Worm (Caenorhabditis elegans) whole organism, L4 larva: Measurements from ENCODE around the gene srz-13.

Experiments used
- D1046.2 ChIP-seq: fragments of 200-800 bp; sonication (Bioruptor generic); IDR thresholded peaks from 2 replicates; pipeline ENCODE4 v1.3.6; 2022; ENCODE audit warnings: missing genetic modification characterization, missing compliant biosample characterization
- F26F4.8 ChIP-seq: fragments of 200-800 bp; sonication (Bioruptor generic); conservative IDR thresholded peaks from 2 replicates; pipeline ENCODE4 v1.3.6; 2022; ENCODE audit warnings: missing genetic modification characterization, missing compliant biosample characterization
- F37D6.2 ChIP-seq: sonication (generic microtip); optimal IDR thresholded peaks from 2 replicates; lab custom pipeline; 2016; ENCODE audit warnings: mild to moderate bottlenecking, missing genetic modification characterization, missing compliant biosample characterization
- F44E2.7 ChIP-seq: fragments of 200-800 bp; sonication (Bioruptor generic); IDR thresholded peaks from 2 replicates; pipeline ENCODE4 v2.1.2; 2022; ENCODE audit warnings: missing genetic modification characterization, missing compliant biosample characterization
- T26A8.4 ChIP-seq: fragments of 200-800 bp; sonication (Bioruptor generic); IDR thresholded peaks from 2 replicates; pipeline ENCODE4 v1.3.6; 2022; ENCODE audit warnings: missing genetic modification characterization, missing compliant biosample characterization
- Y105C5A.15 ChIP-seq: fragments of 200-800 bp; sonication (Bioruptor generic); IDR thresholded peaks from 2 replicates; pipeline ENCODE4 v1.3.6; 2022; ENCODE audit warnings: missing genetic modification characterization, missing compliant biosample characterization
- Y48G9A.11 ChIP-seq: fragments of 200-800 bp; sonication (Bioruptor generic); IDR thresholded peaks from 2 replicates; pipeline ENCODE4 v1.3.6; 2022; ENCODE audit warnings: missing genetic modification reagents, missing genetic modification characterization, missing compliant biosample characterization
- ZK337.2 ChIP-seq: fragments of 200-800 bp; sonication (Bioruptor generic); IDR thresholded peaks from 2 replicates; pipeline ENCODE4 v1.3.6; 2022; ENCODE audit warnings: missing genetic modification reagents, missing genetic modification characterization, missing compliant biosample characterization
- ceh-20 ChIP-seq: fragments of 200-800 bp; sonication (Bioruptor generic); IDR thresholded peaks from 2 replicates; pipeline ENCODE4 v1.3.6; 2022; ENCODE audit warnings: missing genetic modification reagents, missing genetic modification characterization, missing compliant biosample characterization
- ceh-44 ChIP-seq: fragments of 200-800 bp; sonication (Bioruptor generic); IDR thresholded peaks from 2 replicates; pipeline ENCODE4 v1.3.6; 2022; ENCODE audit warnings: missing genetic modification reagents, missing genetic modification characterization, missing compliant biosample characterization
- ceh-82 ChIP-seq: sonication (generic microtip); optimal IDR thresholded peaks from 2 replicates; lab custom pipeline; 2017; ENCODE audit warnings: missing biosample characterization, missing genetic modification characterization
- ces-1 ChIP-seq: fragments of 150-350 bp; sonication (generic microtip); optimal IDR thresholded peaks from 4 replicates; lab custom pipeline; 2014; ENCODE audit warnings: missing biosample characterization, missing genetic modification reagents, missing genetic modification characterization
- cey-2 ChIP-seq: sonication (generic microtip); optimal IDR thresholded peaks from 3 replicates; lab custom pipeline; 2017; ENCODE audit warnings: missing genetic modification characterization, mild to moderate bottlenecking, missing compliant biosample characterization, antibody characterized with exemption, borderline replicate concordance; ENCODE audit not compliant: insufficient read depth
- daf-19 ChIP-seq: fragments of 200-800 bp; sonication (Bioruptor generic); conservative IDR thresholded peaks from 2 replicates; pipeline ENCODE4 v1.3.6; 2022; ENCODE audit warnings: missing genetic modification characterization, missing compliant biosample characterization
- dmd-8 ChIP-seq: fragments of 200-800 bp; sonication (Bioruptor generic); IDR thresholded peaks from 2 replicates; pipeline ENCODE4 v1.3.6; 2022; ENCODE audit warnings: missing genetic modification characterization, missing compliant biosample characterization
- dpl-1 ChIP-seq: fragments of 150-350 bp; optimal IDR thresholded peaks from 2 replicates; lab custom pipeline; 2014; ENCODE audit warnings: missing biosample characterization, missing genetic modification reagents, missing genetic modification characterization
- duxl-1 ChIP-seq: sonication (generic microtip); optimal IDR thresholded peaks from 2 replicates; lab custom pipeline; 2016; ENCODE audit warnings: mild to moderate bottlenecking, missing genetic modification characterization, moderate library complexity, missing compliant biosample characterization; ENCODE audit not compliant: poor library complexity
- egl-27 ChIP-seq: sonication (generic microtip); optimal IDR thresholded peaks from 3 replicates; lab custom pipeline; 2017; ENCODE audit warnings: missing biosample characterization, missing genetic modification reagents, missing genetic modification characterization
- egl-43 ChIP-seq: fragments of 200-800 bp; sonication (Bioruptor generic); IDR thresholded peaks from 2 replicates; pipeline ENCODE4 v1.3.6; 2022; ENCODE audit warnings: missing genetic modification reagents, missing genetic modification characterization, missing compliant biosample characterization
- fkh-10 ChIP-seq: fragments of 150-350 bp; optimal IDR thresholded peaks from 2 replicates; lab custom pipeline; 2014; ENCODE audit warnings: missing biosample characterization, missing genetic modification reagents, missing genetic modification characterization
- fos-1 ChIP-seq: fragments of 150-350 bp; optimal IDR thresholded peaks from 2 replicates; lab custom pipeline; 2014; ENCODE audit warnings: missing biosample characterization, missing genetic modification characterization
- hlh-30 ChIP-seq: sonication (generic microtip); optimal IDR thresholded peaks from 2 replicates; lab custom pipeline; 2017; ENCODE audit warnings: antibody characterized with exemption, mild to moderate bottlenecking, missing genetic modification characterization, missing compliant biosample characterization; ENCODE audit not compliant: insufficient read depth
- jun-1 ChIP-seq: fragments of 150-350 bp; optimal IDR thresholded peaks from 2 replicates; lab custom pipeline; 2014; ENCODE audit warnings: missing biosample characterization, missing genetic modification reagents, missing genetic modification characterization
- lim-7 ChIP-seq: fragments of 200-800 bp; sonication (Bioruptor generic); IDR thresholded peaks from 2 replicates; pipeline ENCODE4 v1.3.6; 2022; ENCODE audit warnings: missing genetic modification characterization, missing compliant biosample characterization
- lin-13 ChIP-seq: fragments of 150-350 bp; optimal IDR thresholded peaks from 2 replicates; lab custom pipeline; 2014; ENCODE audit warnings: missing biosample characterization, missing genetic modification reagents, missing genetic modification characterization
- lin-39 ChIP-seq: fragments of 150-350 bp; optimal IDR thresholded peaks from 2 replicates; lab custom pipeline; 2014; ENCODE audit warnings: missing biosample characterization, missing genetic modification reagents, missing genetic modification characterization
- lsy-2 ChIP-seq, 2 experiments: fragments of 150-350 bp in 1 of 2; sonication (generic microtip) in 1 of 2; optimal IDR thresholded peaks; 2 replicates each; lab custom pipeline; 2014 to 2017; ENCODE audit warnings: missing biosample characterization in 2 of 2, missing genetic modification characterization in 2 of 2
- madf-9 ChIP-seq: fragments of 200-800 bp; sonication (Bioruptor generic); conservative IDR thresholded peaks from 2 replicates; pipeline ENCODE4 v1.3.6; 2022; ENCODE audit warnings: missing genetic modification reagents, missing genetic modification characterization, missing compliant biosample characterization
- mdl-1 ChIP-seq, 2 experiments: fragments of 150-350 bp in 1 of 2; sonication (generic microtip) in 1 of 2; optimal IDR thresholded peaks; 2 replicates each; lab custom pipeline; 2014 to 2017; ENCODE audit warnings: missing biosample characterization in 2 of 2, missing genetic modification characterization in 2 of 2
- mes-2 ChIP-seq: sonication (generic microtip); optimal IDR thresholded peaks from 2 replicates; lab custom pipeline; 2016; ENCODE audit warnings: missing genotype, mild to moderate bottlenecking, missing genetic modification characterization, missing compliant biosample characterization; ENCODE audit not compliant: poor library complexity, severe bottlenecking
- mxl-2 ChIP-seq: fragments of 200-800 bp; sonication (Bioruptor generic); conservative IDR thresholded peaks from 2 replicates; pipeline ENCODE4 v1.3.6; 2022; ENCODE audit warnings: missing genetic modification reagents, missing genetic modification characterization, missing compliant biosample characterization
- nhr-102 ChIP-seq: sonication (generic microtip); optimal IDR thresholded peaks from 2 replicates; lab custom pipeline; 2016; ENCODE audit warnings: mild to moderate bottlenecking, missing genetic modification characterization, moderate library complexity, missing compliant biosample characterization
- nhr-11 ChIP-seq: fragments of 150-350 bp; optimal IDR thresholded peaks from 2 replicates; lab custom pipeline; 2014; ENCODE audit warnings: missing biosample characterization, missing genetic modification characterization
- nhr-111 ChIP-seq: fragments of 200-800 bp; sonication (Bioruptor generic); optimal IDR thresholded peaks from 2 replicates; lab custom pipeline; 2018; ENCODE audit warnings: mild to moderate bottlenecking, missing genetic modification characterization, missing compliant biosample characterization
- nhr-25 ChIP-seq: sonication (generic microtip); optimal IDR thresholded peaks from 2 replicates; lab custom pipeline; 2017; ENCODE audit warnings: missing genetic modification characterization, mild to moderate bottlenecking, missing compliant biosample characterization, antibody characterized with exemption, moderate library complexity, borderline replicate concordance; ENCODE audit not compliant: insufficient read depth
- nhr-42 ChIP-seq: fragments of 200-800 bp; sonication (Bioruptor generic); IDR thresholded peaks from 2 replicates; pipeline ENCODE4 v1.3.6; 2022; ENCODE audit warnings: missing genetic modification characterization, missing compliant biosample characterization
- php-3 ChIP-seq: fragments of 200-800 bp; sonication (Bioruptor generic); IDR thresholded peaks from 2 replicates; pipeline ENCODE4 v1.3.6; 2022; ENCODE audit warnings: missing genetic modification reagents, missing genetic modification characterization, missing compliant biosample characterization
- spr-1 ChIP-seq: sonication (generic microtip); optimal IDR thresholded peaks from 2 replicates; lab custom pipeline; 2016; ENCODE audit warnings: mild to moderate bottlenecking, missing genetic modification characterization, missing compliant biosample characterization
- tag-97 ChIP-seq: fragments of 200-800 bp; sonication (Bioruptor generic); IDR thresholded peaks from 2 replicates; pipeline ENCODE4 v1.3.6; 2022; ENCODE audit warnings: missing genetic modification characterization, missing compliant biosample characterization
- unc-130 ChIP-seq: sonication (generic microtip); optimal IDR thresholded peaks from 2 replicates; lab custom pipeline; 2016; ENCODE audit warnings: missing genetic modification reagents, missing genetic modification characterization, missing compliant biosample characterization
- vab-7 ChIP-seq: fragments of 200-800 bp; sonication (Bioruptor generic); IDR thresholded peaks from 2 replicates; pipeline ENCODE4 v1.3.6; 2022; ENCODE audit warnings: missing genetic modification reagents, missing genetic modification characterization, missing compliant biosample characterization
- zip-11 ChIP-seq: fragments of 200-800 bp; sonication (Bioruptor generic); IDR thresholded peaks from 2 replicates; pipeline ENCODE4 v1.3.6; 2022; ENCODE audit warnings: missing genetic modification characterization, missing compliant biosample characterization
- zip-2 ChIP-seq: fragments of 150-350 bp; optimal IDR thresholded peaks from 2 replicates; lab custom pipeline; 2014; ENCODE audit warnings: missing biosample characterization, missing genetic modification characterization

Gene srz-13

DNA sequence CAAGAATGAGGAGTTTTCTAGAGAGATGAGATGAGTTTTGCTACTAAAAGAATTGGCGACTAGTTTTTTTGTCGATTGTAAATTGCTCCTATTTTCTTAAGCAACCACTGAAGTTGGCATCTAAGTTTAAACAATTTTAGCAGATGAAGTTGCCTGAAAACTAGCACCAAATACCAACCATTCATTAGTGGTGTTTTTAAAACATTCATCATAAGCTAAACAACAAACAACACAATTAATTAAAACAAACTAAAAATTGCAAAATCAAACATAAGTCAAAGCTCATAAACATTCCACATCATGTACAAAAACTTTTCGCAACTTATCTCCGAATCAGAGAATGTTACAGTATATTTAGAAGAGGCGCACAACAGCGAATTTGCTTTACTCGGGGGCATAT is at the start of gene srz-13:
srz-13 (plus strand) TSS at position 301 of the 400 bp plus-strand sequence.
- TF ChIP-seq zip-11 = no peak
- no peak for TF ChIP-seq ces-1 (GFP tag; lab: Kevin White, UChicago)
- no peak for TF ChIP-seq lin-13 (GFP tag; lab: Kevin White, UChicago)
- no peak for TF ChIP-seq lsy-2 (tag; optimal IDR thresholded peaks at IDR 0.05; lab: Kevin White, UChicago)
- TF ChIP-seq cey-2 (tag; lab: Kevin White, UChicago) = no peak
- no peak for TF ChIP-seq php-3 (GFP tag; lab: Robert Waterston, UW)
- no peak for TF ChIP-seq ceh-20
- no peak for TF ChIP-seq mxl-2 (GFP tag; lab: Robert Waterston, UW)
- TF ChIP-seq Y105C5A.15 (GFP tag; lab: Robert Waterston, UW) = no peak
- no peak for TF ChIP-seq F37D6.2 (tag; lab: Kevin White, UChicago)
- TF ChIP-seq spr-1 (tag; lab: Kevin White, UChicago) = no peak
- no peak for TF ChIP-seq ceh-44 (GFP tag; lab: Robert Waterston, UW)
- no peak for TF ChIP-seq lim-7 (GFP tag; lab: Robert Waterston, UW)
- TF ChIP-seq egl-43 = no peak
- no peak for TF ChIP-seq nhr-11
- no peak for TF ChIP-seq mdl-1 (tag; optimal IDR thresholded peaks at IDR 0.05; lab: Kevin White, UChicago)
- TF ChIP-seq duxl-1 (tag; lab: Kevin White, UChicago) = no peak
- TF ChIP-seq, all 104 proteins: peak for 0

DNA sequence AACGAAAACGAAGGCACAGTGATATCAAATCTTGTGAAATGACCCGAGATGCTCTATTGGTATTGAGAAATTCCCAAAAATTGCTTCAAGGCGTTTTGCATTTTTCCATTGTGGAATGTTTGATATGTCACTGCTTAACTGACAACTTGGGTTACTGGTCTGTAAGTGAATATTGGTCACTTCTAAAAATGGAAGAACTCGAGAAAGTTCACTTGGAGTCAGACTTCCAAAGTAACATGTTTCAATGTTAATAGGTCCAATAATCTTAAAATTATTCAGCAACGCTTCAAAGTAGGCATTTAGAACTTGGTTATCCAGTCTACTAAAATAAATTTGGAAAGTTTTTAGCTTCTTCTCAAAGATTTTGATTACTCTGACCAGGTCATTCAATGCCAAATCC is 49.5 kb upstream of the srz-13 start, which contains the start of gene fbxa-144:
fbxa-144 (minus strand) TSS at position 101 of the 400 bp plus-strand sequence.
- TF ChIP-seq nhr-42 (GFP tag; lab: Robert Waterston, UW) = no peak
- TF ChIP-seq php-3 (GFP tag; lab: Robert Waterston, UW) = no peak
- no peak for TF ChIP-seq ceh-82

DNA sequence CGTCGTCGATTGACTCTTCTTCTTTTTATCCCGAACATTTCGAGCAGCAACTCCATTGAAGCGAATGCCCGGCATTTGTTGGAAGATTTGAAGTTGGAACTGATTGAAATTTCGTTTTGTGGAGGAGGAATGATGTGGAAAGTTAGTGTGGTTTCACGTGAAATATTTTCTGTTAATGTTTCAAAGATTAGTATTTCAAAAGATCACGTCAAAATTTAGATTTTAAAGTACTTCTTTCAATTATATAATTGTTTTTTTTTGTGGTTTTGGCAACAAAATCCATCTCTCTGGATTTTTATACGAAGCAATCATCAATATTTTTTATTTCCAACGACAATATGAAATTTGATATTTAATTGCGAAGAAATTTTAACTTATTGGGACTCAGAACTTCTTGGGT is 45.2 kb upstream of the srz-13 start, which contains the start of gene F44G3.7:
F44G3.7 (minus strand) TSS at position 101 of the 400 bp plus-strand sequence.
- TF ChIP-seq fos-1 (tag; lab: Kevin White, UChicago) (no peak), egl-27 (no peak), tag-97 (GFP tag; lab: Robert Waterston, UW) (no peak), Y48G9A.11 (GFP tag; lab: Robert Waterston, UW) (no peak), madf-9 (GFP tag; lab: Robert Waterston, UW) (no peak), mes-2 (tag; lab: Kevin White, UChicago) (no peak), nhr-11 (no peak), unc-130 (GFP tag; lab: Kevin White, UChicago) (no peak)
- TF ChIP-seq, all 104 proteins: peak for 0

- TF ChIP-seq D1046.2 (GFP tag; lab: Robert Waterston, UW) (no peak), fkh-10 (no peak), ceh-20 (no peak), nhr-111 (no peak), vab-7 (no peak), F44E2.7 (no peak), dmd-8 (GFP tag; lab: Robert Waterston, UW) (no peak), dpl-1 (GFP tag; lab: Kevin White, UChicago) (no peak)
Observed at ce11 chrV:16139529-16139928, 42.7 kb upstream of the srz-13 start, which contains the start of gene clc-11. Gene clc-11 (minus strand): TSS chrV:16139629.

ce11 chrV:16141071-16141470 is 41.1 kb upstream of the srz-13 start, which contains the start of gene clc-32:
Gene clc-32 (minus strand): TSS chrV:16141171.
- TF ChIP-seq nhr-11 (no peak), nhr-25 (tag; lab: Kevin White, UChicago) (no peak), F26F4.8 (GFP tag; lab: Robert Waterston, UW) (no peak), jun-1 (tag; lab: Kevin White, UChicago) (no peak), mes-2 (tag; lab: Kevin White, UChicago) (no peak), ZK337.2 (GFP tag; lab: Robert Waterston, UW) (no peak), hlh-30 (tag; lab: Kevin White, UChicago) (no peak), nhr-102 (tag; lab: Kevin White, UChicago) (no peak), daf-19 (GFP tag; lab: Robert Waterston, UW) (no peak), fos-1 (tag; lab: Kevin White, UChicago) (no peak), zip-2 (tag; lab: Kevin White, UChicago) (no peak), lin-39 (no peak), D1046.2 (GFP tag; lab: Robert Waterston, UW) (no peak), T26A8.4 (no peak)
